Worm (Caenorhabditis elegans) whole organism, early embryonic: Measurements from ENCODE around the gene Y47D3A.20.

Source experiments
- B0310.2 ChIP-seq: sonication (generic microtip); optimal IDR thresholded peaks from 2 replicates; lab custom pipeline; 2016; ENCODE audit warnings: mild to moderate bottlenecking, missing genetic modification characterization, missing compliant biosample characterization
- aly-1 ChIP-seq: sonication (generic microtip); optimal IDR thresholded peaks from 2 replicates; lab custom pipeline; 2016; ENCODE audit warnings: missing genetic modification characterization, missing compliant biosample characterization
- ama-1 ChIP-seq: fragments of 150-350 bp; optimal IDR thresholded peaks from 2 replicates; lab custom pipeline; 2014
- ceh-13 ChIP-seq: fragments of 200-800 bp; sonication (Bioruptor generic); optimal IDR thresholded peaks from 2 replicates; lab custom pipeline; 2018; ENCODE audit warnings: mild to moderate bottlenecking, missing genetic modification characterization, missing compliant biosample characterization
- ets-7 ChIP-seq: sonication (generic microtip); optimal IDR thresholded peaks from 2 replicates; lab custom pipeline; 2016; ENCODE audit warnings: missing genotype, missing genetic modification characterization, missing compliant biosample characterization
- flt-1 ChIP-seq: fragments of 200-800 bp; sonication (Bioruptor generic); IDR thresholded peaks from 2 replicates; pipeline ENCODE4 v1.3.6; 2022; ENCODE audit warnings: missing genetic modification characterization, missing compliant biosample characterization
- hmbx-1 ChIP-seq: sonication (generic microtip); optimal IDR thresholded peaks from 2 replicates; lab custom pipeline; 2016; ENCODE audit warnings: mild to moderate bottlenecking, missing genetic modification characterization, missing compliant biosample characterization
- hmg-4 ChIP-seq: fragments of 200-800 bp; sonication (Bioruptor generic); optimal IDR thresholded peaks from 2 replicates; lab custom pipeline; 2018; ENCODE audit warnings: mild to moderate bottlenecking, missing genetic modification characterization, missing compliant biosample characterization
- hnd-1 ChIP-seq: sonication (generic microtip); optimal IDR thresholded peaks from 2 replicates; lab custom pipeline; 2016; ENCODE audit warnings: missing genetic modification characterization, missing compliant biosample characterization
- pes-1 ChIP-seq: fragments of 200-800 bp; sonication (Bioruptor generic); IDR thresholded peaks from 2 replicates; pipeline ENCODE4 v1.3.6; 2022; ENCODE audit warnings: missing genetic modification reagents, missing genetic modification characterization, missing compliant biosample characterization
- scrt-1 ChIP-seq: fragments of 200-800 bp; sonication (Bioruptor generic); IDR thresholded peaks from 2 replicates; pipeline ENCODE4 v1.3.6; 2022; ENCODE audit warnings: missing genetic modification characterization, missing compliant biosample characterization
- sea-1 ChIP-seq: fragments of 200-800 bp; sonication (Bioruptor generic); conservative IDR thresholded peaks from 2 replicates; pipeline ENCODE4 v1.3.6; 2022; ENCODE audit warnings: missing genetic modification characterization, missing compliant biosample characterization
- tbx-37 ChIP-seq: fragments of 200-800 bp; sonication (Bioruptor generic); conservative IDR thresholded peaks from 2 replicates; pipeline ENCODE4 v1.3.6; 2022; ENCODE audit warnings: missing genetic modification reagents, missing genetic modification characterization, missing compliant biosample characterization
- tra-4 ChIP-seq: sonication (generic microtip); optimal IDR thresholded peaks from 2 replicates; lab custom pipeline; 2017; ENCODE audit warnings: missing genetic modification characterization, missing compliant biosample characterization

DNA sequence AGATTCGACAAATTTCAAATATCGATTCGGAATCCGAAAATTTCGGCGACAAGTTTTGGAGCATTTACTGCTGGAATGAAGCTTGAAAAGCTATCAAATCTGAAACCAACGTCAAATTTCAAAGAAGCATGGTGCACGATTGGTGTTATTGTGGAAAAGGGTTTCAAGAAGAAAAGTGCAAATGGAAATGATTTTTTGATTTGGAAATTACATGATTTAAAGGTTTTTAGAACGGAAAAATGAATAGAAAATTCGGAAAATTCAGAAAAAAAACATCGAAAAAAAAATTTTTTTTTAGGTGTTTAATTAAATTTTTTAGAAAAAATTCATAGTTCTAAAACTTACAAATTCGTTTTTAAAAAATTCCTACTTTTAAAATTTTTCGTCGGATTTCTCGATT is 43.3 kb downstream of the Y47D3A.20 start, which contains the start of gene teg-1:
- TF ChIP-seq hmg-4 = no peak
- TF ChIP-seq ceh-13 (GFP tag; lab: Kevin White, UChicago) = no peak
- no peak for TF ChIP-seq tra-4 (tag; lab: Kevin White, UChicago)
- no peak for TF ChIP-seq hnd-1
- no peak for TF ChIP-seq hmbx-1 (tag; lab: Kevin White, UChicago)
- TF ChIP-seq pes-1 (GFP tag; lab: Robert Waterston, UW) = no peak
- no peak for TF ChIP-seq ama-1
- TF ChIP-seq flt-1 (GFP tag; lab: Robert Waterston, UW) = no peak
- TF ChIP-seq B0310.2 (tag; lab: Kevin White, UChicago) = no peak
- TF ChIP-seq aly-1 (tag; lab: Kevin White, UChicago) = no peak
- TF ChIP-seq scrt-1 (GFP tag; lab: Robert Waterston, UW) = no peak
- TF ChIP-seq ets-7 = no peak
- TF ChIP-seq sea-1 (GFP tag; lab: Robert Waterston, UW) = no peak
- TF ChIP-seq tbx-37 (GFP tag; lab: Robert Waterston, UW) = no peak
